Fruit fly (Drosophila melanogaster): Measurements from ENCODE around the gene fig.

The fig gene

dm6 chr3R:29780402-29781029, at the start of gene fig:
Gene fig (minus strand): TSS chr3R:29780452.
- TF ChIP-seq ttk (optimal IDR thresholded peaks at IDR 0.05), result no peak
- no peak for TF ChIP-seq Myc (optimal IDR thresholded peaks at IDR 0.05)
- TF ChIP-seq psq (optimal IDR thresholded peaks at IDR 0.05), result no peak
- TF ChIP-seq insv (optimal IDR thresholded peaks at IDR 0.05), result no peak
- no peak for TF ChIP-seq Sin3A (optimal IDR thresholded peaks at IDR 0.05)
- no peak for TF ChIP-seq h (optimal IDR thresholded peaks at IDR 0.05)

dm6 chr3R:29829228-29829786, 49.1 kb upstream of the fig start:
- TF ChIP-seq ttk (optimal IDR thresholded peaks at IDR 0.05) (no peak), h (optimal IDR thresholded peaks at IDR 0.05) (no peak), Myc (optimal IDR thresholded peaks at IDR 0.05) (no peak), psq (optimal IDR thresholded peaks at IDR 0.05) (no peak), insv (optimal IDR thresholded peaks at IDR 0.05) (no peak), Sin3A (optimal IDR thresholded peaks at IDR 0.05) (no peak)

DNA sequence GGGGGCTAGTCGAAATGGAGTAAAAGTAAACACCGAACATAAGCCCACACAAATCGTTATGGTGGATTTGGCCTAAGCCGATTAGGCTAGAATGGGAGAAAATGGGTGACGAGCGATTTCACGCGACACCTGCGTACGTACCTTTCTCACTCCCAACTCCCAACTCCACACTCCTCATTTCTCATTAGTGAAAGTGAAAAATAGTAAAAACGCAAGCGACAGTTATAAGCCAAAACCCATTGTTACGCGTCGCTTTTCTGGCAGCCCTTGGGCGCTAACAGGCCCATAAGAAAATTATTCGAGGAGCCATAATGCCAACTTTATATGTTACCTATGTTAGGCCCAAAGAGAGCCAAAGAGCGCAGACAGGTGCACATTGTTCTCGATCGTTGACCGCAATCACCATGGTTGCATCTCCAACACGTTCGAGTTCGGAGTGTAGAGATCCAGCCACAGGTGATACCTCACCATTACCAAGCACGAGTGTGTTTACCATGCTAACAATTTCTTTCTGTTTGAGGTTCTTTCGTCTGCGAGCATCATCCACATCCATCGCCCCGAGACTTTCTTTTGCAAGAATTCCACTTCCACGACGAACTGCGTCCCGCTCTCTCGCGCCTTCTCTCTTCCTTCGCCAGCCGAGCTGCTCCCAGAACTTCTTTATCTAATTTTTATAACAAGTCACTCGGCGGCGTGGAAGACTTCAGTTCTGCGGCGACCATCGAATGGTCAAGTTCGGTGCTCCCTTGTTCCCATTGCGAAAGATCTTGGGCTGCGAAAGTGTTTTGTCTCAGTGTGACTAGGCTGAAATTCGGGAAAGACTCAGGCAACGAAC, 38.4 kb upstream of the fig start, which contains the start of gene neo:
Gene neo (plus strand): TSS at position 698 of the 835 bp plus-strand sequence.
- no peak for TF ChIP-seq insv (optimal IDR thresholded peaks at IDR 0.05)

DNA sequence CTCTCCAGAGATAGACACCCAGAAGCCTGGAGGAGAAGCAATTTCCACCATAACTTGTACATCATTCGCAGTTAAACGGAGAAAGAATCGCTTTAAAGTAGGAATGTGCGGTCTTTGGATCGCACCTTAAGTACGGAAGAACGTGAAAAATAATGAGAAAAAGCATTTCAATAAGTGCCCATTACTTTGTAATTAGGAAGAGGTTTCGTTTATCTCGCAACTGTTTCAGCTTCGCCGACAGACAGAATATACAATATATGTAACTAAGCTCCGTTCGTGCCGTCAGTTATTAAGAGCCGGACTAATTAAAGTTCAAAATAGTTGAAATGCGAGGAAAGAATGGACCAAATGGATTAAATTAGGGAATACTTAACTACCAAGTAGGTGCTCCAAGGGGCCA, 37.4 kb upstream of the fig start, which contains the start of gene CG7829:
Gene CG7829 (minus strand): TSS at position 101 of the 400 bp plus-strand sequence.
- no peak for TF ChIP-seq Myc (optimal IDR thresholded peaks at IDR 0.05)
- no peak for TF ChIP-seq ttk (optimal IDR thresholded peaks at IDR 0.05)

DNA sequence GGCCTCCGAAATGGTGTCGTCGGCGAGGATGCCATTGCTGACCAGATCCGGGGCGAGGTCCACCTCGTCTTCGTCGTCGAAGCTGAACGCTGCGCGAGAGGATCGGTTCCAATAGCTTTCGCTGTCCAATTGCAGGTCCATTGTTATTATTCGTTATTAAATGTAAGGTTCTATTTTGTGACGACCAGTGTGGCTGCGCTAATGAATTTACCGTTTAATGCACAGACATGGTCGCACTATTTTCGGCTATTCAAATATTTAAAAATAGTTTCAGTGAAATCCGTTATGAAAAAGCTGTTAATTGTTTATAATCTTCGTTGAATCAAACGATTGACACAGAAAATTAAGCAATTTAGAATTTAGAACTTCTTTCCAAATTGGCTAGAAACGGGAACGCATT, 36.0 kb upstream of the fig start, which contains the start of gene Vps16B:
Gene Vps16B (minus strand): TSS at position 186 of the 400 bp plus-strand sequence.
- TF ChIP-seq Myc (optimal IDR thresholded peaks at IDR 0.05) (no peak), ttk (optimal IDR thresholded peaks at IDR 0.05) (no peak), Sin3A (optimal IDR thresholded peaks at IDR 0.05) (no peak), insv (optimal IDR thresholded peaks at IDR 0.05) (no peak), h (optimal IDR thresholded peaks at IDR 0.05) (no peak), psq (optimal IDR thresholded peaks at IDR 0.05) (no peak)

DNA sequence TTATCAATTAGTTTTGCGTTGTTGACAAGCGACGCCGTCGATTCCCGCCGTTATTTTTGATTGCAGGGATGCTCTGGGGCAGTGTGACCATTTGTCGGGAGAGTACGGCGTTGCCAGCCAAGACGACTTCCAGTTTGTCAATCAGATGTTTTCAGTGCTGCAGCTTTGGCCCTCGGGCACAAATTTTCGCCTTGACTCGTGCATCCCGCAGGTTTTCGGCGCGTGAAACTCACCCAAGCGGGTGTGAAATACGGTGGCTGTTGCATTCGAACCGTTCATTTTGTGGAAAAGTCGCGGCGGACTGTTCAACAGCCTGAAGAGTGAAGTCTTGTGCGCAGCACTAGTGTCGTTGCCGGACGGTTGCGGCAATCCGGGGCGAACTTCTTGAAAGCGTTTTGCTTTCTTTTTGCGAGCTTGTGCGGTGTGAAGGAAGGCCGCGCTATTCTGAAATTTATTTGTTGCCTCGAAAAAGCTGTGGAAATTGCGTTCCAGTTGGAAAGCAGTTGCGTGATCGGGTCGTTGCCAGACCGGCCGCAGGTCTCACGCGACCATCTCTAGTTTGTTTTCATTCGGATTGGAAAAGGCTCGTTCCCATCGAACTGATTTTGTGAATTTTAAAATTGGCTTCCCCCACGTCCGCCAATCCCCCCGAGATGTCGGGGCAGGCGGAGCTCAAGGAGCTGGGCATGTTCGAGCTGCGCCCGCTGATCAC, 26.6 kb upstream of the fig start, which contains the start of the genes ca and ncd:
Gene ca (plus strand): TSS at position 130 of the 712 bp plus-strand sequence.
Gene ncd (minus strand): TSS at position 446 of the 712 bp plus-strand sequence.
- TF ChIP-seq insv (optimal IDR thresholded peaks at IDR 0.05) (no peak), Myc (optimal IDR thresholded peaks at IDR 0.05) (no peak), ttk (optimal IDR thresholded peaks at IDR 0.05) (no peak), psq (optimal IDR thresholded peaks at IDR 0.05) (no peak), Sin3A (optimal IDR thresholded peaks at IDR 0.05) (no peak), h (optimal IDR thresholded peaks at IDR 0.05) (no peak)

- TF ChIP-seq ttk (optimal IDR thresholded peaks at IDR 0.05) (no peak), insv (optimal IDR thresholded peaks at IDR 0.05) (no peak), psq (optimal IDR thresholded peaks at IDR 0.05) (no peak), Sin3A (optimal IDR thresholded peaks at IDR 0.05) (no peak), Myc (optimal IDR thresholded peaks at IDR 0.05) (no peak), h (optimal IDR thresholded peaks at IDR 0.05) (no peak)
Observed at dm6 chr3R:29802753-29803313, 22.6 kb upstream of the fig start, which contains the start of the genes Etfb and CG7789. Gene Etfb (minus strand): TSS chr3R:29802945. Gene CG7789 (plus strand): TSS chr3R:29803196.

dm6 chr3R:29799681-29800028, 19.4 kb upstream of the fig start:
- TF ChIP-seq h (optimal IDR thresholded peaks at IDR 0.05) (no peak), insv (optimal IDR thresholded peaks at IDR 0.05) (no peak), Sin3A (optimal IDR thresholded peaks at IDR 0.05) (no peak), ttk (optimal IDR thresholded peaks at IDR 0.05) (no peak), Myc (optimal IDR thresholded peaks at IDR 0.05) (no peak), psq (optimal IDR thresholded peaks at IDR 0.05) (no peak)

DNA sequence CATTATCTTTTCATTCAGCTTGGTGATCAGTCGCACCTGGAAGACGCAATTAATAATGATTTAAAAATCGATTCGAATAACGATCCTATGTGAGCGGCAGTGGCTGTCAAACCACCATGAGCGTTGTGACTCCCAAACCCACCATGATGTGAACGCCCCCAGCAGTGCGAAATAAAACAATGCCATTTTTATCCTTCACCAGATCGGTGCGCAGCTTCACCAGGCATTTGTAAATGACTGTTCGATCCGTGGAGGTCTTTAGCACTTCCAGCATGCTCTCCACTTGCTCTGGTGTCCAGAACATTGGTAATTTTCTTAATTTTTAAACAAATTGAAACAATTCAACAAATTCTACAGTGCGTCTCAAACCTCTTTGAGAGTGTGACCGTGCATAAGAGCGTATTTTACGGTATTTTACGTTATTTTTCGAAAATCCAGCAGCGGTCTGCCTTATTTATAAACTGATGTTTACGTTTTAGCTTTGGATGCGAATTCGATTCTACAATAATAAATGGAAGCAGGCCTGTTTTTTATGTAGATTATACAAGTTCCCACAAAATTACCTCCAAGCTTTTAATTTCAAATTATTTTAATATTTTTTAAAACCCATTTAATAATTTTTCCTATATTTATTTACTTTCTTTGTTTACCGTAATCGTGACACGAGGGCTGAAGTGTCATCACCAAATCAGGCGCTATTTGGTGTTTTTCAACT, 18.9 kb upstream of the fig start, which contains the start of the genes Rnb and Drice:
Gene Rnb (minus strand): TSS at position 389 of the 715 bp plus-strand sequence.
Gene Drice (plus strand): TSS at position 693 of the 715 bp plus-strand sequence.
- no peak for TF ChIP-seq psq (optimal IDR thresholded peaks at IDR 0.05)
- TF ChIP-seq h (optimal IDR thresholded peaks at IDR 0.05), result no peak
- TF ChIP-seq Sin3A (optimal IDR thresholded peaks at IDR 0.05), result no peak

dm6 chr3R:29797183-29797582, 16.9 kb upstream of the fig start:
- no peak for TF ChIP-seq h (optimal IDR thresholded peaks at IDR 0.05)
- no peak for TF ChIP-seq ttk (optimal IDR thresholded peaks at IDR 0.05)
- no peak for TF ChIP-seq insv (optimal IDR thresholded peaks at IDR 0.05)
- no peak for TF ChIP-seq Myc (optimal IDR thresholded peaks at IDR 0.05)
- no peak for TF ChIP-seq psq (optimal IDR thresholded peaks at IDR 0.05)
- TF ChIP-seq Sin3A (optimal IDR thresholded peaks at IDR 0.05), result no peak

All from Kc167 (cell line).